Worm (Caenorhabditis elegans) whole organism, L2 larva: ENCODE data around the gene str-265.
"Not testable (repeated sequence)": the region's sequence is repeated elsewhere in the genome, so short reads cannot be mapped to it uniquely, and the experiment has no call there.

Experiments used
- C34F6.9 ChIP-seq: fragments of 150-350 bp; optimal IDR thresholded peaks from 2 replicates; lab custom pipeline; 2014; ENCODE audit warnings: missing biosample characterization, missing genetic modification characterization
- egl-27 ChIP-seq: sonication (generic microtip); optimal IDR thresholded peaks from 3 replicates; lab custom pipeline; 2017; ENCODE audit warnings: missing biosample characterization, missing genetic modification reagents, missing genetic modification characterization
- mdl-1 ChIP-seq, 2 experiments: fragments of 150-350 bp in 1 of 2; sonication (generic microtip) in 1 of 2; optimal IDR thresholded peaks; 2 replicates each; lab custom pipeline; 2017; ENCODE audit warnings: missing biosample characterization in 2 of 2, missing genetic modification characterization in 2 of 2
- nhr-12 ChIP-seq: fragments of 150-350 bp; optimal IDR thresholded peaks from 2 replicates; lab custom pipeline; 2014; ENCODE audit warnings: missing biosample characterization, missing genetic modification characterization
- unc-39 ChIP-seq: fragments of 150-350 bp; optimal IDR thresholded peaks from 2 replicates; lab custom pipeline; 2014; ENCODE audit warnings: missing biosample characterization, missing genetic modification characterization
- unc-62 ChIP-seq: fragments of 150-350 bp; optimal IDR thresholded peaks from 2 replicates; lab custom pipeline; 2014; ENCODE audit warnings: missing biosample characterization, missing genetic modification reagents, missing genetic modification characterization

DNA sequence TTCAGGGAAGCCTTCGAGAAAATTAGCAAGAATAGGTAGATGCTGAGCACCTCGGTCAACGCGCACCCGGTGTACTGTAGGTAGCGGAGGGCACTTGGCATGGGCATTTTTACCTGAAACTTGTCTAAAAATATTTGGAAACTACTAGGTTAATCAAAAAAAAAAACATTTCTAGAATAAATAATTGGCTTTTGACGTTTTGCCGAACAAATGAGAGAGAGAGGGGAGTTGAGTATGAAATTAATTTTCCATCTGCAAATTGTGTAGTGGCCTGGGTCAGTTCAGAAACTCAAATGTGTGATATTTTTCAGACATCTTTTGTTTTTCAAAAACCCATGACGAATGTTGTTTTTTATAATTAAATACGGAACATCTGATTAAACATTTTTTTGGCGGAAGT, 20.9 kb upstream of the str-265 start, which contains the start of gene str-119:
- not testable (repeated sequence) for TF ChIP-seq C34F6.9 (tag; lab: Kevin White, UChicago); egl-27; unc-62 (GFP tag; lab: Kevin White, UChicago); mdl-1 (tag; optimal IDR thresholded peaks at IDR 0.05; lab: Kevin White, UChicago); unc-39 (tag; lab: Kevin White, UChicago); nhr-12
